Worm (Caenorhabditis elegans) whole organism, L4 larva: ENCODE results near the gene C50F4.10.

Source experiments
- aha-1 ChIP-seq: fragments of 150-350 bp; peaks from one replicate; lab custom pipeline; 2014; ENCODE audit warnings: missing biosample characterization, missing genetic modification characterization
- aly-2 ChIP-seq: sonication (generic microtip); optimal IDR thresholded peaks from 2 replicates; lab custom pipeline; 2018; ENCODE audit warnings: missing biosample characterization, missing genetic modification characterization

DNA sequence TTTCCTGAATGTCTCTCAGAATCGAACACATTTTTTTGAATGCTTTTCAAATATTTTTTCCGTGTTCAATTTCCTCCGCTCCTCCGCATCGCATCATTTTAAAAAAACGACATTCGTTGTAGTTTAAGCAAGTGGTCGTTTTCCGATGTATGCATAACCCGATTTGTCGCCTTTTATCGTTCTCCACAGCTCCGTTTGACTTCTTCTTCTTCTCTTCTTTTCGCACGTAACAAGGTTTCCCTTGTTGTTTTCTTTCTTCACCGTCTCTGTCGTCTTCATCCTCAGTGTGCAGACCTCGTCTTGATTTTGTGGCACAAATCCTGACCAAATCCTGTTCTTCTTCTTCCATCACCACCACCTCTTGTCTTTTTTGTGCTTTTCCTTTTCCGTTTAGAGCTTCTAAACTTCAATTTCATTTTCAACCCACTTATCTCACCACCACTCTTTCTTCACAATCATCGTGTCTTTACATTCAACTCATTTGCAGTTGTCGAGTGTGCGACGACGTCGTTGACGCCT is 47.6 kb downstream of the C50F4.10 start, which contains the start of gene K06A4.2:
- TF ChIP-seq aha-1 (tag; lab: Kevin White, UChicago) (no peak), aly-2 (tag; lab: Kevin White, UChicago) (no peak)
